Worm (Caenorhabditis elegans) whole organism, late embryonic: Measurements from ENCODE around the gene Y54F10BM.22.

Experiments used
- C08G9.2 ChIP-seq: sonication (generic microtip); optimal IDR thresholded peaks from 2 replicates; lab custom pipeline; 2016; ENCODE audit warnings: mild to moderate bottlenecking, missing genetic modification characterization, moderate library complexity, missing compliant biosample characterization
- C38D4.7 ChIP-seq: fragments of 200-800 bp; sonication (Bioruptor generic); optimal IDR thresholded peaks from 2 replicates; lab custom pipeline; 2018; ENCODE audit warnings: mild to moderate bottlenecking, missing genetic modification characterization, moderate library complexity, missing compliant biosample characterization
- F13H6.1 ChIP-seq: sonication (generic microtip); optimal IDR thresholded peaks from 2 replicates; lab custom pipeline; 2016; ENCODE audit warnings: missing genetic modification characterization, missing compliant biosample characterization
- T23F11.4 ChIP-seq: fragments of 200-800 bp; sonication (Bioruptor generic); optimal IDR thresholded peaks from 2 replicates; lab custom pipeline; 2018; ENCODE audit warnings: mild to moderate bottlenecking, missing genetic modification characterization, missing compliant biosample characterization
- ahr-1 ChIP-seq: sonication (generic microtip); optimal IDR thresholded peaks from 2 replicates; lab custom pipeline; 2016; ENCODE audit warnings: missing genetic modification characterization, missing compliant biosample characterization
- ceh-24 ChIP-seq: sonication (generic microtip); optimal IDR thresholded peaks from 2 replicates; lab custom pipeline; 2016; ENCODE audit warnings: mild to moderate bottlenecking, missing genetic modification characterization, missing compliant biosample characterization
- ceh-30 ChIP-seq: fragments of 150-350 bp; optimal IDR thresholded peaks from 2 replicates; lab custom pipeline; 2014; ENCODE audit warnings: missing biosample characterization, missing genetic modification characterization
- ceh-31 ChIP-seq: sonication (generic microtip); optimal IDR thresholded peaks from 2 replicates; lab custom pipeline; 2016; ENCODE audit warnings: missing genetic modification characterization, missing compliant biosample characterization
- ceh-48 ChIP-seq: sonication (generic microtip); optimal IDR thresholded peaks from 2 replicates; lab custom pipeline; 2016; ENCODE audit warnings: missing genetic modification characterization, inconsistent platforms, missing compliant biosample characterization
- ceh-9 ChIP-seq: sonication (generic microtip); optimal IDR thresholded peaks from 2 replicates; lab custom pipeline; 2016; ENCODE audit warnings: mild to moderate bottlenecking, missing genetic modification characterization, inconsistent platforms, missing compliant biosample characterization
- che-1 ChIP-seq: sonication (generic microtip); optimal IDR thresholded peaks from 2 replicates; lab custom pipeline; 2016; ENCODE audit warnings: mild to moderate bottlenecking, missing genetic modification characterization, missing compliant biosample characterization
- elt-2 ChIP-seq: sonication (generic microtip); optimal IDR thresholded peaks from 2 replicates; lab custom pipeline; 2016; ENCODE audit warnings: missing genetic modification reagents, missing genetic modification characterization, missing compliant biosample characterization
- fkh-10 ChIP-seq: fragments of 150-350 bp; optimal IDR thresholded peaks from 2 replicates; lab custom pipeline; 2014; ENCODE audit warnings: missing biosample characterization, missing genetic modification reagents, missing genetic modification characterization
- fkh-6 ChIP-seq: sonication (generic microtip); optimal IDR thresholded peaks from 2 replicates; lab custom pipeline; 2016; ENCODE audit warnings: missing genetic modification characterization, missing compliant biosample characterization
- gmeb-2 ChIP-seq: sonication (generic microtip); optimal IDR thresholded peaks from 2 replicates; lab custom pipeline; 2016; ENCODE audit warnings: missing genetic modification characterization, inconsistent platforms, missing compliant biosample characterization
- hlh-13 ChIP-seq: fragments of 200-800 bp; sonication (Bioruptor generic); optimal IDR thresholded peaks from 2 replicates; lab custom pipeline; 2018; ENCODE audit warnings: mild to moderate bottlenecking, missing genetic modification characterization, missing compliant biosample characterization
- hlh-30 ChIP-seq: sonication (generic microtip); optimal IDR thresholded peaks from 2 replicates; lab custom pipeline; 2017; ENCODE audit warnings: antibody characterized with exemption, missing genetic modification characterization, missing compliant biosample characterization; ENCODE audit not compliant: insufficient read depth
- hlh-6 ChIP-seq: sonication (generic microtip); optimal IDR thresholded peaks from 2 replicates; lab custom pipeline; 2016; ENCODE audit warnings: missing genotype, missing genetic modification characterization, missing compliant biosample characterization
- lim-6 ChIP-seq: sonication (generic microtip); optimal IDR thresholded peaks from 2 replicates; lab custom pipeline; 2016; ENCODE audit warnings: missing genetic modification characterization, missing compliant biosample characterization
- lin-11 ChIP-seq: fragments of 200-800 bp; sonication (Bioruptor generic); optimal IDR thresholded peaks from 2 replicates; lab custom pipeline; 2018; ENCODE audit warnings: mild to moderate bottlenecking, missing genetic modification characterization, missing compliant biosample characterization
- mec-3 ChIP-seq: sonication (generic microtip); optimal IDR thresholded peaks from 2 replicates; lab custom pipeline; 2016; ENCODE audit warnings: borderline replicate concordance, missing genetic modification characterization, missing compliant biosample characterization
- nfya-1 ChIP-seq: sonication (generic microtip); optimal IDR thresholded peaks from 2 replicates; lab custom pipeline; 2017; ENCODE audit warnings: missing genetic modification characterization, mild to moderate bottlenecking, missing compliant biosample characterization, antibody characterized with exemption, moderate library complexity
- nhr-11 ChIP-seq: fragments of 150-350 bp; optimal IDR thresholded peaks from 2 replicates; lab custom pipeline; 2014; ENCODE audit warnings: missing biosample characterization, missing genetic modification characterization
- nhr-232 ChIP-seq: sonication (generic microtip); optimal IDR thresholded peaks from 2 replicates; lab custom pipeline; 2016; ENCODE audit warnings: missing genetic modification characterization, missing compliant biosample characterization
- pag-3 ChIP-seq: sonication (generic microtip); optimal IDR thresholded peaks from 2 replicates; lab custom pipeline; 2016; ENCODE audit warnings: missing compliant biosample characterization, missing genetic modification characterization, borderline replicate concordance
- pat-9 ChIP-seq: fragments of 200-800 bp; sonication (Bioruptor generic); optimal IDR thresholded peaks from 2 replicates; lab custom pipeline; 2018; ENCODE audit warnings: mild to moderate bottlenecking, missing genetic modification characterization, moderate library complexity, missing compliant biosample characterization
- pqm-1 ChIP-seq: sonication (generic microtip); optimal IDR thresholded peaks from 2 replicates; lab custom pipeline; 2016; ENCODE audit warnings: missing genetic modification characterization, missing compliant biosample characterization
- pros-1 ChIP-seq: fragments of 150-350 bp; optimal IDR thresholded peaks from 2 replicates; lab custom pipeline; 2014; ENCODE audit warnings: missing biosample characterization, missing genetic modification reagents, missing genetic modification characterization
- ref-2 ChIP-seq: sonication (generic microtip); optimal IDR thresholded peaks from 2 replicates; lab custom pipeline; 2016; ENCODE audit warnings: missing genetic modification characterization, missing compliant biosample characterization
- sox-2 ChIP-seq: fragments of 200-800 bp; sonication (Bioruptor generic); IDR thresholded peaks from 2 replicates; pipeline ENCODE4 v1.3.6; 2022; ENCODE audit warnings: missing genetic modification reagents, missing genetic modification characterization, missing compliant biosample characterization
- sox-4 ChIP-seq: sonication (generic microtip); optimal IDR thresholded peaks from 2 replicates; lab custom pipeline; 2017; ENCODE audit warnings: mild to moderate bottlenecking, missing genetic modification characterization, inconsistent platforms, missing compliant biosample characterization
- tbx-2 ChIP-seq: sonication (generic microtip); optimal IDR thresholded peaks from 2 replicates; lab custom pipeline; 2016; ENCODE audit warnings: missing genetic modification characterization, missing compliant biosample characterization
- tbx-7 ChIP-seq: sonication (generic microtip); optimal IDR thresholded peaks from 2 replicates; lab custom pipeline; 2016; ENCODE audit warnings: missing genotype, missing genetic modification characterization, missing compliant biosample characterization
- unc-3 ChIP-seq, 2 experiments: fragments of 200-800 bp in 1 of 2; sonication (Bioruptor generic) in 1 of 2; sonication (generic microtip) in 1 of 2; conservative IDR thresholded peaks in 1 of 2; optimal IDR thresholded peaks in 1 of 2; 2 replicates each; pipeline versions ENCODE4 v1.3.6 to Lab custom; 2016 to 2022; ENCODE audit warnings: missing compliant biosample characterization in 2 of 2, missing genetic modification characterization in 2 of 2, missing genetic modification reagents in 1 of 2
- unc-55 ChIP-seq: sonication (generic microtip); optimal IDR thresholded peaks from 2 replicates; lab custom pipeline; 2017; ENCODE audit warnings: missing biosample characterization, missing genetic modification reagents, missing genetic modification characterization
- unc-86 ChIP-seq: sonication (generic microtip); optimal IDR thresholded peaks from 2 replicates; lab custom pipeline; 2016; ENCODE audit warnings: missing genetic modification characterization, missing compliant biosample characterization

The Y54F10BM.22 gene

ce11 chrIII:2234192-2234934 lies 46.3 kb upstream of the Y54F10BM.22 start, which contains the start of gene C39B5.2:
Gene C39B5.2, plus strand, starts transcription at chrIII:2234884.
- TF ChIP-seq unc-55 (GFP tag; lab: Kevin White, UChicago) (no peak), tbx-2 (peak; percentile 53), ceh-31 (tag; lab: Kevin White, UChicago) (peak; percentile 33), hlh-30 (tag; lab: Kevin White, UChicago) (peak; percentile 65), ref-2 (tag; lab: Kevin White, UChicago) (peak; percentile 67), sox-2 (GFP tag; lab: Robert Waterston, UW) (no peak), pag-3 (tag; lab: Kevin White, UChicago) (no peak)

- TF ChIP-seq pat-9 (no peak), elt-2 (tag; lab: Kevin White, UChicago) (peak; percentile 13)
These were observed 41.0 kb upstream of the Y54F10BM.22 start, which contains the start of gene C39B5.10 for ce11 chrIII:2239587-2240144. Gene C39B5.10, minus strand, starts transcription at chrIII:2239637.

- no peak for TF ChIP-seq ceh-31 (tag; lab: Kevin White, UChicago)
These were observed 40.2 kb upstream of the Y54F10BM.22 start, which contains the start of gene srz-56 for ce11 chrIII:2240471-2240870. Gene srz-56, plus strand, starts transcription at chrIII:2240771.

- no peak for TF ChIP-seq ref-2 (tag; lab: Kevin White, UChicago)
- TF ChIP-seq unc-3 (GFP tag; conservative IDR thresholded peaks at IDR 0.05; lab: Robert Waterston, UW): no peak
- no peak for TF ChIP-seq unc-3 (tag; optimal IDR thresholded peaks at IDR 0.05; lab: Kevin White, UChicago)
- no peak for TF ChIP-seq C08G9.2 (tag; lab: Kevin White, UChicago)
- TF ChIP-seq lim-6 (tag; lab: Kevin White, UChicago): no peak
- no peak for TF ChIP-seq ceh-31 (tag; lab: Kevin White, UChicago)
- TF ChIP-seq lin-11: no peak
- TF ChIP-seq pros-1 (tag; lab: Kevin White, UChicago): no peak
- TF ChIP-seq F13H6.1 (tag; lab: Kevin White, UChicago): no peak
- no peak for TF ChIP-seq che-1 (tag; lab: Kevin White, UChicago)
- no peak for TF ChIP-seq unc-86 (tag; lab: Kevin White, UChicago)
- TF ChIP-seq ahr-1 (tag; lab: Kevin White, UChicago): no peak
- TF ChIP-seq gmeb-2 (tag; lab: Kevin White, UChicago): no peak
- TF ChIP-seq sox-4 (tag; lab: Kevin White, UChicago): no peak
- no peak for TF ChIP-seq mec-3
- no peak for TF ChIP-seq pat-9
- no peak for TF ChIP-seq nfya-1 (tag; lab: Kevin White, UChicago)
- no peak for TF ChIP-seq unc-55 (GFP tag; lab: Kevin White, UChicago)
- no peak for TF ChIP-seq ceh-48
- TF ChIP-seq pqm-1: no peak
- TF ChIP-seq fkh-6 (tag; lab: Kevin White, UChicago): no peak
These were observed 37.1 kb upstream of the Y54F10BM.22 start for ce11 chrIII:2243617-2244016.

- TF ChIP-seq ceh-24 (no peak), tbx-7 (tag; lab: Kevin White, UChicago) (no peak), fkh-10 (no peak), nfya-1 (tag; lab: Kevin White, UChicago) (no peak), che-1 (tag; lab: Kevin White, UChicago) (no peak), ceh-31 (tag; lab: Kevin White, UChicago) (no peak), nhr-232 (no peak), C38D4.7 (GFP tag; lab: Kevin White, UChicago) (no peak), hlh-13 (GFP tag; lab: Kevin White, UChicago) (no peak), fkh-6 (tag; lab: Kevin White, UChicago) (no peak), hlh-6 (tag; lab: Kevin White, UChicago) (no peak), nhr-11 (tag; lab: Kevin White, UChicago) (no peak), ceh-30 (tag; lab: Kevin White, UChicago) (no peak), C08G9.2 (tag; lab: Kevin White, UChicago) (no peak), sox-4 (tag; lab: Kevin White, UChicago) (no peak), ceh-9 (no peak), sox-2 (GFP tag; lab: Robert Waterston, UW) (no peak), T23F11.4 (GFP tag; lab: Kevin White, UChicago) (no peak)
These were observed 35.0 kb upstream of the Y54F10BM.22 start, which contains the start of gene srd-67 for ce11 chrIII:2245727-2246126. Gene srd-67, minus strand, starts transcription at chrIII:2245827.
